Worm (Caenorhabditis elegans): ENCODE results near the gene tag-153.

ce11 chrV:9356345-9356744 is 33.5 kb downstream of the tag-153 start, which contains the start of gene ttr-49:
- TF ChIP-seq tbx-37 (GFP tag; conservative IDR thresholded peaks at IDR 0.05), result no peak
- no peak for TF ChIP-seq B0310.2 (tag; optimal IDR thresholded peaks at IDR 0.05)
- TF ChIP-seq ceh-13 (GFP tag; optimal IDR thresholded peaks at IDR 0.05), result no peak
- TF ChIP-seq hmg-4 (GFP tag; optimal IDR thresholded peaks at IDR 0.05), result no peak
- no peak for TF ChIP-seq ama-1 (optimal IDR thresholded peaks at IDR 0.05)

All from whole organism, early embryonic.